Fruit fly (Drosophila melanogaster): ENCODE data around the gene Trm7-34.

The Trm7-34 gene

dm6 chr3R:21089416-21089815 lies 44.3 kb downstream of the Trm7-34 start:
- no peak for TF ChIP-seq noc (tag; optimal IDR thresholded peaks at IDR 0.05)

DNA sequence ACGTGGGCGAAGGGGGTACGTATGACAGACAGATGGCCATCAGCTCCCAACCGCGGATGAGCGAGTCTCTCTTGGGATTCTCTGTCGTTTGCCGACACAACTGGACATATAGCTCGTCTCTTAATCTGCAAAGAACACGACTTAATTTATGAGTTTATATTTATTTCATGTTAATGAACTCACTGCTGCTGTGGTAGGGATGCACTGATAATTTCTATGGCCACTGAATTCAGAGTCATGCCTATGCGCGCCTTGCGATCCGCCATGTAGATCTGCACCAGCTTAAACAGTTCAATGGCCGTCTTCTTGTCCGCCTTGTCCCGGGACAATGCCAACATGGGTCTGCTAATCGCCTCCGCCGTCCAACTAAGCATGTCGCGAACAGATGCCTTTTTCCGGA lies 48.7 kb downstream of the Trm7-34 start:
- no peak for TF ChIP-seq noc (tag; optimal IDR thresholded peaks at IDR 0.05)
